Worm (Caenorhabditis elegans) whole organism, early embryonic: ENCODE measurements around the gene nap-1.

Source experiments
- ceh-13 ChIP-seq: fragments of 200-800 bp; sonication (Bioruptor generic); optimal IDR thresholded peaks from 2 replicates; lab custom pipeline; 2018; ENCODE audit warnings: mild to moderate bottlenecking, missing genetic modification characterization, missing compliant biosample characterization
- ets-7 ChIP-seq: sonication (generic microtip); optimal IDR thresholded peaks from 2 replicates; lab custom pipeline; 2016; ENCODE audit warnings: missing genotype, missing genetic modification characterization, missing compliant biosample characterization
- hmbx-1 ChIP-seq: sonication (generic microtip); optimal IDR thresholded peaks from 2 replicates; lab custom pipeline; 2016; ENCODE audit warnings: mild to moderate bottlenecking, missing genetic modification characterization, missing compliant biosample characterization
- scrt-1 ChIP-seq: fragments of 200-800 bp; sonication (Bioruptor generic); IDR thresholded peaks from 2 replicates; pipeline ENCODE4 v1.3.6; 2022; ENCODE audit warnings: missing genetic modification characterization, missing compliant biosample characterization
- tbx-37 ChIP-seq: fragments of 200-800 bp; sonication (Bioruptor generic); conservative IDR thresholded peaks from 2 replicates; pipeline ENCODE4 v1.3.6; 2022; ENCODE audit warnings: missing genetic modification reagents, missing genetic modification characterization, missing compliant biosample characterization
- tra-4 ChIP-seq: sonication (generic microtip); optimal IDR thresholded peaks from 2 replicates; lab custom pipeline; 2017; ENCODE audit warnings: missing genetic modification characterization, missing compliant biosample characterization

DNA sequence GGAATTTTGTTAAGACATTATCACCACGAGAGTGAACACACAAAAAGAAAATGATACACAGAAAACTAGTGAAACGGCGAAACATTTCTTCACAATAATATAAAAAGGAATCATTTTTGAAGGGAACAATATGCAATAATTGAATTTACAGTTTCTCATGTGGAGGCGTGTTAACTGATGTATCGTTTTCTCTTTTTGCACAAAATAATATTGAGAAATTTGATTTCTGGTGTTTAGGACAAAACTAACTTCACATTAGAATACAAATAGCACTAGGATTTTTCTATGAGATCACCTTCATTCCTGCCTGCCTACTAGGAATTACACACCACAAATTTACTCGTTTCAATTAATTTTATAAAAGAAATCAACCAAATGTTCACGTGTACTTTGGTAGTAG is 20.6 kb downstream of the nap-1 start, which contains the start of gene D2096.13:
- TF ChIP-seq hmbx-1 (no peak), tbx-37 (GFP tag; lab: Robert Waterston, UW) (no peak), ets-7 (tag; lab: Kevin White, UChicago) (no peak), scrt-1 (GFP tag; lab: Robert Waterston, UW) (no peak), tra-4 (tag; lab: Kevin White, UChicago) (no peak), ceh-13 (GFP tag; lab: Kevin White, UChicago) (no peak)
